Worm (Caenorhabditis elegans): ENCODE results near the gene sod-4.

Gene sod-4

DNA sequence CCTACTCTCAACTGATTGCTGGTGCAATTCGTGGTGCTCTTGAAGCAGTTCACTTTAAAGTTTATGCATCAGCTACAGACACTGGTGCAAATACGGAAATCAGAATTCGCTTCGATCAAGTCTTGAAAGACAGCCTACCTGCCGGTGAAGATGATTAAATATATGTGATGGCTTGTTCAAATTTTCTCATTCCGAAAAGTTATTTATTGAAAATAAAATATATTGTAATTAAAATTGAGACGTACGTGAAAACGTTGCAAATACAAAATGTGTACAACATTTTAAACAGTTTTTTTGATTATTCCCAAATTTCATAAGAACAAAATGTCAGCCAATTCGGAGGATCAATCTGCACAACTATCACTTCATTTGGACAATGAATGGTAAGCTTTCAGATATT, 26.7 kb upstream of the sod-4 start, which contains the start of gene ZK1098.6:
TSS of gene ZK1098.6 (plus strand) at position 301 of the 400 bp plus-strand sequence.
- TF ChIP-seq Y95B8A.8 (GFP tag; IDR thresholded peaks at IDR 0.05) (no peak), F39B2.1 (GFP tag; IDR thresholded peaks at IDR 0.05) (no peak), dox-1 (GFP tag; IDR thresholded peaks at IDR 0.05) (no peak), mes-4 (tag; optimal IDR thresholded peaks at IDR 0.05) (no peak), somi-1 (GFP tag; optimal IDR thresholded peaks at IDR 0.05) (no peak)

DNA sequence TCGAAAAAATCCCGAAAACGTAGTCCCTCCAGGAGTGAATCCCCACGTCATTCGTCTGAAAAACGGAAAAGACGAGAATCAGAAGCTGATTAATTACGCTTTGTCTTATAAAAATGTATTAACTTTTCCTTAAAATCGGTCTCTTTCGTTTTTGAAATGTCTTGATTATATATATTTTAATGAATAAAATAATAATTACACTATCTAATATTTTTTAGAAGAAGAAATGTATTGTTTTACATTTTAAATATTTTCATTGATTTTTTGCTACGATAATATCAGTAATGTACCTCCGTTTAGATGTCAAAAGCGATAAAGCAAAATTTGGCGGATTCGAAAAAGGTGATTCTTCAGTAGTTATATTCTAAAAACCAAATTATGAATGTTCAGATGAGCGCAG, 25.1 kb upstream of the sod-4 start, which contains the start of gene trpp-3:
TSS of gene trpp-3 (plus strand) at position 301 of the 400 bp plus-strand sequence.
- TF ChIP-seq nfyb-1 (GFP tag; IDR thresholded peaks at IDR 0.05) = no peak
- TF ChIP-seq ztf-28 (GFP tag; IDR thresholded peaks at IDR 0.05) = no peak
- TF ChIP-seq akir-1 (GFP tag; optimal IDR thresholded peaks at IDR 0.05) = no peak
- TF ChIP-seq mel-28 (tag; optimal IDR thresholded peaks at IDR 0.05; ENCODE audit: borderline replicate concordance) = no peak
- TF ChIP-seq gei-17 (GFP tag; optimal IDR thresholded peaks at IDR 0.05) = no peak
- TF ChIP-seq madf-8 (GFP tag; conservative IDR thresholded peaks at IDR 0.05) = no peak
- no peak for TF ChIP-seq hmg-1.2 (GFP tag; IDR thresholded peaks at IDR 0.05)
- TF ChIP-seq lin-35 (GFP tag; optimal IDR thresholded peaks at IDR 0.05) = no peak
- no peak for TF ChIP-seq F57A8.1 (GFP tag; optimal IDR thresholded peaks at IDR 0.05)
- no peak for TF ChIP-seq ZK185.1 (tag; optimal IDR thresholded peaks at IDR 0.05; ENCODE audit: poor library complexity, severe bottlenecking)
- TF ChIP-seq Y67H2A.10 (GFP tag; conservative IDR thresholded peaks at IDR 0.05) = no peak
- no peak for TF ChIP-seq tbx-9 (tag; optimal IDR thresholded peaks at IDR 0.05; ENCODE audit: borderline replicate concordance)
- no peak for TF ChIP-seq F37B4.10 (GFP tag; IDR thresholded peaks at IDR 0.05)

DNA sequence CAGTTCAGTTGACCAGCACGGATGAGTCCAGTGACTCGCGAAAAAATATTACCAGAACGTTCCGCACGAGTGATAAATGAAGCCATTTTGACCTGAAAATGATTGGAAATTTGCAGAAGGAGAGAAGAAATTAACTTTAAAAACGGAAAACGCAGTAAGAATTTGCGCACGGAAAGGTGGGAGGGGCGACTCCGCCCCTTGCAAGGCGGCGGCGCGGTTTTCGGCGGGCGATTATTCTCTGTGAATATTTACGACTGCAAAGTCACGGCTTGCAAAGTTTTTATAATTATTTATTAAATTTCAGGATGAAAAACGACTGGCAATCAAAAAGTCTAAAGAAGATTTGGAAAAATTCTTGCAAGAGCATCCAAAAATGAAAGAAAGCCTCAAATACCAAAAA, 23.4 kb upstream of the sod-4 start, which contains the start of gene mrps-23:
TSS of gene mrps-23 (minus strand) at position 92 of the 400 bp plus-strand sequence.
- TF ChIP-seq ztf-18 (tag; optimal IDR thresholded peaks at IDR 0.05) (peak; percentile 43), F57C9.4 (tag; optimal IDR thresholded peaks at IDR 0.05) (no peak), F23B12.7 (tag; optimal IDR thresholded peaks at IDR 0.05; ENCODE audit: insufficient read depth) (peak; percentile 33), cebp-1 (GFP tag; IDR thresholded peaks at IDR 0.05) (no peak), cebp-1 (tag; optimal IDR thresholded peaks at IDR 0.05) (peak; percentile 13), pbrm-1 (GFP tag; IDR thresholded peaks at IDR 0.05) (0 out of 2 replicates have a peak, but pooled peaks have one; percentile 11), mcd-1 (GFP tag; IDR thresholded peaks at IDR 0.05) (0 out of 2 replicates have a peak, but pooled peaks have one; percentile 7), Y79H2A.3 (GFP tag; conservative IDR thresholded peaks at IDR 0.05) (no peak), madf-3 (GFP tag; IDR thresholded peaks at IDR 0.05) (0 out of 2 replicates have a peak, but pooled peaks have one; percentile 25), Y53G8AR.9 (GFP tag; conservative IDR thresholded peaks at IDR 0.05) (0 out of 2 replicates have a peak, but pooled peaks have one; percentile 8), lin-35 (GFP tag; optimal IDR thresholded peaks at IDR 0.05) (no peak), dox-1 (GFP tag; IDR thresholded peaks at IDR 0.05) (0 out of 2 replicates have a peak, but pooled peaks have one; percentile 33), B0336.3 (GFP tag; IDR thresholded peaks at IDR 0.05) (no peak)

DNA sequence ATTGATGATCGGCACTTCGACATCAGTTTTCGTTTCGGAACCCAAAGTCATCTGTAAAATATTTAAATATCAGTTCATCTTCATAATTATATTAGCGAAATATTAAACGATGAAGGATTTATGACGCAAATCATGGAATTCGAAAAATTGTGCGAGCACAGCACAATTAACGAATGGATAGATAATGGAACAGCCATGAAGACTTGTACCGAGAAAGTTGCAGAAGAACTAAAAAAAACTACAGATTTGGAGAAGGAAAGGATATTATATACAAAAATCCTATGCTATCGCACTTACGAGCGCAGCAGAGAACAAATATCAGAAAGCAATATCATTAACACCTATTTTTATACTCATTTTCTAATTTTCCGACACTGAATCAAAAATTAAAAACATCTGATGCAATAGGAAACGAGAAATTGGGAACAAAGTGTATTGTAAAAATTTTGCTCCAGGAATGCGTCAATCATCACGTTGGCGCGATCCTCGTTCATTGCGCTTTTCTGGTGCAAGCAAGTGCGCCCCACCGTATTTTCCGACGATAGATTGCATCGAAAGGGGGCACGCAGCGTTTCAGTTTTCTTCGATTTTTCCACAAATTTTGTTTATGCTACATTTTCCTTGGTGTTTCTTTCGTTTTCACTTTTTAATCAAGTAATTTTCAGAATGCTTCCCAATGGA, 21.4 kb upstream of the sod-4 start, which contains the start of the genes clu-1 and prp-40:
TSS of gene clu-1 (minus strand) at position 51 of the 681 bp plus-strand sequence.
TSS of gene prp-40 (plus strand) at position 666 of the 681 bp plus-strand sequence.
- TF ChIP-seq madf-3 (GFP tag; IDR thresholded peaks at IDR 0.05) (no peak), K12H6.12 (tag; optimal IDR thresholded peaks at IDR 0.05) (peak; percentile 70), nfyb-1 (GFP tag; IDR thresholded peaks at IDR 0.05) (peak; percentile 88), atf-7 (tag; optimal IDR thresholded peaks at IDR 0.05) (peak; percentile 39), ztf-6 (GFP tag; IDR thresholded peaks at IDR 0.05) (no peak), madf-8 (GFP tag; conservative IDR thresholded peaks at IDR 0.05) (peak; percentile 45), pbrm-1 (GFP tag; IDR thresholded peaks at IDR 0.05) (peak; percentile 87), attf-5 (GFP tag; optimal IDR thresholded peaks at IDR 0.05) (peak; percentile 94), him-1 (tag; optimal IDR thresholded peaks at IDR 0.05) (peak; percentile 27), ccch-3 (GFP tag; optimal IDR thresholded peaks at IDR 0.05) (no peak), lir-1 (GFP tag; conservative IDR thresholded peaks at IDR 0.05) (no peak; the same call in 1 of the 2 replicates), F49E8.2 (tag; optimal IDR thresholded peaks at IDR 0.05; ENCODE audit: insufficient read depth) (peak; percentile 32), egl-44 (GFP tag; IDR thresholded peaks at IDR 0.05) (no peak), lsl-1 (GFP tag; optimal IDR thresholded peaks at IDR 0.05) (peak; percentile 72), rec-8 (tag; optimal IDR thresholded peaks at IDR 0.05) (no peak), cebp-1 (GFP tag; IDR thresholded peaks at IDR 0.05) (no peak), cebp-1 (tag; optimal IDR thresholded peaks at IDR 0.05) (peak; percentile 78), aptf-3 (GFP tag; IDR thresholded peaks at IDR 0.05) (no peak), dox-1 (GFP tag; IDR thresholded peaks at IDR 0.05) (peak; percentile 94)

Data from whole organism, young adult.